Worm (Caenorhabditis elegans) whole organism, L2 larva: ENCODE measurements around the gene dhs-5.

Experiments
- C34F6.9 ChIP-seq: fragments of 150-350 bp; optimal IDR thresholded peaks from 2 replicates; lab custom pipeline; 2014; ENCODE audit warnings: missing biosample characterization, missing genetic modification characterization
- F13H6.1 ChIP-seq: sonication (generic microtip); optimal IDR thresholded peaks from 2 replicates; lab custom pipeline; 2016; ENCODE audit warnings: missing genetic modification characterization, missing compliant biosample characterization
- ZK546.5 ChIP-seq: sonication (generic microtip); optimal IDR thresholded peaks from 2 replicates; lab custom pipeline; 2017; ENCODE audit warnings: missing biosample characterization, missing genetic modification characterization
- aly-2 ChIP-seq: fragments of 150-350 bp; optimal IDR thresholded peaks from 2 replicates; lab custom pipeline; 2014; ENCODE audit warnings: missing biosample characterization, missing genetic modification characterization
- ama-1 ChIP-seq: fragments of 150-350 bp; optimal IDR thresholded peaks from 2 replicates; lab custom pipeline; 2018; ENCODE audit warnings: inconsistent platforms
- blmp-1 ChIP-seq: sonication (generic microtip); optimal IDR thresholded peaks from 2 replicates; lab custom pipeline; 2017; ENCODE audit warnings: missing genetic modification characterization, mild to moderate bottlenecking, missing compliant biosample characterization, antibody characterized with exemption, moderate library complexity; ENCODE audit not compliant: insufficient read depth
- egl-27 ChIP-seq: sonication (generic microtip); optimal IDR thresholded peaks from 3 replicates; lab custom pipeline; 2017; ENCODE audit warnings: missing biosample characterization, missing genetic modification reagents, missing genetic modification characterization
- elt-3 ChIP-seq: sonication (generic microtip); optimal IDR thresholded peaks from 2 replicates; lab custom pipeline; 2017; ENCODE audit warnings: missing biosample characterization, missing genetic modification characterization
- fos-1 ChIP-seq: fragments of 150-350 bp; optimal IDR thresholded peaks from 2 replicates; lab custom pipeline; 2014; ENCODE audit warnings: missing biosample characterization, missing genetic modification characterization
- lin-11 ChIP-seq: fragments of 150-350 bp; sonication (generic microtip); optimal IDR thresholded peaks from 2 replicates; lab custom pipeline; 2014; ENCODE audit warnings: missing biosample characterization, missing genetic modification characterization, inconsistent platforms, mixed read lengths
- nhr-12 ChIP-seq: fragments of 150-350 bp; optimal IDR thresholded peaks from 2 replicates; lab custom pipeline; 2014; ENCODE audit warnings: missing biosample characterization, missing genetic modification characterization
- nhr-23 ChIP-seq: fragments of 150-350 bp; optimal IDR thresholded peaks from 2 replicates; lab custom pipeline; 2014; ENCODE audit warnings: missing biosample characterization, missing genetic modification reagents, missing genetic modification characterization
- nhr-237 ChIP-seq: fragments of 150-350 bp; optimal IDR thresholded peaks from 2 replicates; lab custom pipeline; 2014; ENCODE audit warnings: missing biosample characterization, missing genetic modification characterization
- nhr-25 ChIP-seq: fragments of 150-350 bp; sonication (generic microtip); optimal IDR thresholded peaks from 3 replicates; lab custom pipeline; 2014; ENCODE audit warnings: missing biosample characterization, missing genetic modification characterization
- nhr-77 ChIP-seq: fragments of 150-350 bp; optimal IDR thresholded peaks from 2 replicates; lab custom pipeline; 2014; ENCODE audit warnings: missing biosample characterization, missing genetic modification characterization
- skn-1 ChIP-seq: sonication (generic microtip); optimal IDR thresholded peaks from 2 replicates; lab custom pipeline; 2017; ENCODE audit warnings: missing biosample characterization, missing genetic modification characterization
- sma-3 ChIP-seq: sonication (generic microtip); optimal IDR thresholded peaks from 2 replicates; lab custom pipeline; 2016; ENCODE audit warnings: missing genetic modification reagents, missing genetic modification characterization, missing compliant biosample characterization
- sma-9 ChIP-seq, 2 experiments: fragments of 150-350 bp in 1 of 2; sonication (generic microtip) in 1 of 2; optimal IDR thresholded peaks; 2 replicates each; lab custom pipeline; 2014 to 2016; ENCODE audit warnings: missing genetic modification characterization in 2 of 2, mild to moderate bottlenecking in 1 of 2, missing biosample characterization in 1 of 2, missing compliant biosample characterization in 1 of 2, missing genetic modification reagents in 1 of 2, moderate library complexity in 1 of 2
- unc-39 ChIP-seq: fragments of 150-350 bp; optimal IDR thresholded peaks from 2 replicates; lab custom pipeline; 2014; ENCODE audit warnings: missing biosample characterization, missing genetic modification characterization
- unc-55 ChIP-seq: fragments of 150-350 bp; sonication (generic microtip); optimal IDR thresholded peaks from 3 replicates; lab custom pipeline; 2014; ENCODE audit warnings: missing biosample characterization, missing genetic modification reagents, missing genetic modification characterization
- zag-1 ChIP-seq: fragments of 150-350 bp; optimal IDR thresholded peaks from 2 replicates; lab custom pipeline; 2014; ENCODE audit warnings: missing biosample characterization, missing genetic modification characterization

dhs-5 gene

DNA sequence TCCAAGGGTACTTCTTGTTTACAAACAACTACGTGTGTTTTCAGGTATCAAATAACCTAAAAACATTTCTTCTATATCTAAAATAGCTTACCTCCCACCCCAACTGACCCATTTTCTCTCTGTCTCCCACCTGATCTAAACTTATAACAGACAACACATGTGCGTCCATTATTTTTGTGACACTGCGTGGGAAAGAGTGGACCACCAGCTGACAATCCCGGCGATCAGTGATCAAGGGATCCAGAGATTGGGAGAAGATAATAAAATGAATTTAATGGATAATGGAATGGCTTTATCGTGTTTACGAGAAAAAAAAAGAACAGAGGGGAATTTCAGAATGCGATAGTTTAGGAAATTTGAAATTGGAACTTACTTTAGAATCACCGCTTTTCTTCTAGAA lies 4.4 kb upstream of the dhs-5 start:
- TF ChIP-seq ZK546.5 (no peak), F13H6.1 (tag; lab: Kevin White, UChicago) (peak; percentile 52), sma-9 (GFP tag; optimal IDR thresholded peaks at IDR 0.05; lab: Kevin White, UChicago) (peak; percentile 60), sma-9 (tag; optimal IDR thresholded peaks at IDR 0.05; lab: Kevin White, UChicago) (no peak)

- no peak for TF ChIP-seq zag-1
- TF ChIP-seq sma-3 (GFP tag; lab: Kevin White, UChicago), result peak; percentile 56
- no peak for TF ChIP-seq unc-39 (tag; lab: Kevin White, UChicago)
These were observed 4.0 kb upstream of the dhs-5 start for ce11 chrII:5449620-5450019.

ce11 chrII:5451278-5451677 lies 2.4 kb upstream of the dhs-5 start:
- no peak for TF ChIP-seq zag-1
- no peak for TF ChIP-seq sma-9 (GFP tag; optimal IDR thresholded peaks at IDR 0.05; lab: Kevin White, UChicago)
- TF ChIP-seq sma-9 (tag; optimal IDR thresholded peaks at IDR 0.05; lab: Kevin White, UChicago), result no peak
- no peak for TF ChIP-seq nhr-25 (tag; lab: Kevin White, UChicago)

- TF ChIP-seq egl-27 (no peak), sma-9 (GFP tag; optimal IDR thresholded peaks at IDR 0.05; lab: Kevin White, UChicago) (no peak), sma-9 (tag; optimal IDR thresholded peaks at IDR 0.05; lab: Kevin White, UChicago) (no peak), nhr-23 (tag; lab: Kevin White, UChicago) (no peak), unc-55 (GFP tag; lab: Kevin White, UChicago) (no peak), nhr-77 (tag; lab: Kevin White, UChicago) (no peak), zag-1 (no peak), ama-1 (lab: Kevin White, UChicago) (no peak), lin-11 (tag; lab: Kevin White, UChicago) (no peak), F13H6.1 (tag; lab: Kevin White, UChicago) (no peak), C34F6.9 (tag; lab: Kevin White, UChicago) (no peak), nhr-237 (tag; lab: Kevin White, UChicago) (no peak), fos-1 (tag; lab: Kevin White, UChicago) (no peak), ZK546.5 (no peak), nhr-12 (tag; lab: Kevin White, UChicago) (no peak), elt-3 (tag; lab: Kevin White, UChicago) (no peak), aly-2 (no peak)
- TF ChIP-seq, all 48 proteins: peak for 0
These were observed 2.2 kb downstream of the dhs-5 start, which contains the start of gene daz-1 for ce11 chrII:5455650-5456355. TSS of gene daz-1 (plus strand) at chrII:5456305.

ce11 chrII:5458683-5459410 lies 5.2 kb downstream of the dhs-5 start:
- TF ChIP-seq sma-9 (GFP tag; optimal IDR thresholded peaks at IDR 0.05; lab: Kevin White, UChicago) (no peak), sma-9 (tag; optimal IDR thresholded peaks at IDR 0.05; lab: Kevin White, UChicago) (no peak), fos-1 (tag; lab: Kevin White, UChicago) (peak; percentile 34), blmp-1 (tag; lab: Kevin White, UChicago) (peak; percentile 54)

DNA sequence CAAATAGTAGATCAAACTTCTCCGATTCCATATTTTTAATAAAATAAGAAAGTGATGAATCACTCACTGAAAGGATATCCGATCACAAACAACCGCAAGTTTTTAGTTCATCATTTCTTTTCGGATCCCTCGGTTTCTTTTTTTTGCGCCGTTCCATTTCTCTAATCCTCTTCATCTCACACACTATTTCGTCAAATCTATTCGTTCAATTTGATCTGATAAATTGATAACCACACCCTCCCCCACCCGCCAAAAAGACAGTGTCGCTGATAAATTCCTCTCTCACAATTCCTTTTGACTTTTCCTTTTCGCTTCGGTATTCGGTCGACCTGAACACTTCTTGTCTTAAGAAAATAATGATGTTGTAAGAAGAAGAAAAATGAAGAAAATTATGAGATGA lies 5.9 kb downstream of the dhs-5 start:
- peak; percentile 60 for TF ChIP-seq blmp-1 (tag; lab: Kevin White, UChicago)
- TF ChIP-seq ama-1 (lab: Kevin White, UChicago), result no peak
- no peak for TF ChIP-seq skn-1
- TF ChIP-seq sma-9 (GFP tag; optimal IDR thresholded peaks at IDR 0.05; lab: Kevin White, UChicago), result peak; percentile 9
- TF ChIP-seq sma-9 (tag; optimal IDR thresholded peaks at IDR 0.05; lab: Kevin White, UChicago), result no peak
- peak; percentile 68 for TF ChIP-seq sma-3 (GFP tag; lab: Kevin White, UChicago)
- peak; percentile 43 for TF ChIP-seq fos-1 (tag; lab: Kevin White, UChicago)

DNA sequence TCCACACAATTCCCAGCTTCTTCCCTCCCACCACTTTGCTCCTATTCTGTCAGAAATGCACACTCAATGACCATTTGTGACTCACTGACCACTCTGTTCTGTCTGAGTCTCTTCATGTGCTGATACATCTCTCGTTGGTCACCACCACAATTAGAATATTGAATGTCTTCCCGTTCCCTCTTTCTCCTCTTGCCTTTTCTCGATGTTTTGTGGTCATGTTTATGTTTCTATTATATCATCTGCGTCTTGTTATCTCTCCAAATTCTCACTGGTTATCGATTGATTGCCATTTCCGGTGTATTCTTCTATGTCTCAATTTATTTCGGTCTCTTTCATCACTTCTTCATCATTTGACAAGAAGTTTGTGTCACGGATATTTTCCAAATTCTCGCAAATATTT lies 7.3 kb downstream of the dhs-5 start:
- TF ChIP-seq fos-1 (tag; lab: Kevin White, UChicago) (peak; percentile 44), nhr-23 (tag; lab: Kevin White, UChicago) (no peak), F13H6.1 (tag; lab: Kevin White, UChicago) (peak; percentile 46)
- TF ChIP-seq, all 48 proteins: peak for 2
